Worm (Caenorhabditis elegans): ENCODE data around the gene C37C3.9.

DNA sequence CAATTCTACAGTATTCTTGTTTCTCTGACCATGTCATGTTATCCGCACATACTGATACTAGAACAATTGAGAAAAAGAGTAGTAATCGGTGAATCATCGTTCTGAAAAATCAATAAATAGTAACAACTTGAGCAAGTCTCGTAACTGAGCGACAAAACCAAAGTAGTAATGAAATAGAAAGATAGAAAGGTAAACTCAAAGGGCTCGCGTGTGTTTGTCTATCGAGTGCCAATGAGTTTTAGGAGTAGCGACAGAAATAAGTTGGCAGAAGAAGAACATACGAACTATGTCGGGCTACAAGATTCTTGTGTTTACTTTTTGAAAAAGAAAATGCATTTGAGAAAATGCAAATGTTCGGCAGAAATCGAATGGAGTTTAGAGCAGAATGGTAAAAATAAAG, 15.0 kb downstream of the C37C3.9 start, which contains the start of gene C37C3.12:
- TF ChIP-seq madf-3 (GFP tag; IDR thresholded peaks at IDR 0.05) (no peak), zim-3 (tag; optimal IDR thresholded peaks at IDR 0.05) (no peak), die-1 (tag; optimal IDR thresholded peaks at IDR 0.05) (no peak), snpc-4 (GFP tag; optimal IDR thresholded peaks at IDR 0.05) (no peak), snpc-4 (tag; optimal IDR thresholded peaks at IDR 0.05) (no peak), somi-1 (GFP tag; optimal IDR thresholded peaks at IDR 0.05) (no peak), let-526 (GFP tag; IDR thresholded peaks at IDR 0.05) (no peak), ZK185.1 (tag; optimal IDR thresholded peaks at IDR 0.05; ENCODE audit: poor library complexity, severe bottlenecking) (no peak)
